Worm (Caenorhabditis elegans) whole organism, L4 larva: ENCODE results near the gene H41C03.2.

Experiments
- D1046.2 ChIP-seq: fragments of 200-800 bp; sonication (Bioruptor generic); IDR thresholded peaks from 2 replicates; pipeline ENCODE4 v1.3.6; 2022; ENCODE audit warnings: missing genetic modification characterization, missing compliant biosample characterization
- F26F4.8 ChIP-seq: fragments of 200-800 bp; sonication (Bioruptor generic); conservative IDR thresholded peaks from 2 replicates; pipeline ENCODE4 v1.3.6; 2022; ENCODE audit warnings: missing genetic modification characterization, missing compliant biosample characterization
- Y5F2A.4 ChIP-seq: fragments of 200-800 bp; sonication (Bioruptor generic); optimal IDR thresholded peaks from 2 replicates; lab custom pipeline; 2018; ENCODE audit warnings: mild to moderate bottlenecking, missing genetic modification characterization, missing compliant biosample characterization
- Y75B8A.6 ChIP-seq: fragments of 200-800 bp; sonication (Bioruptor generic); IDR thresholded peaks from 2 replicates; pipeline ENCODE4 v1.3.6; 2022; ENCODE audit warnings: missing genetic modification reagents, missing genetic modification characterization, missing compliant biosample characterization
- aha-1 ChIP-seq: fragments of 150-350 bp; peaks from one replicate; lab custom pipeline; 2014; ENCODE audit warnings: missing biosample characterization, missing genetic modification characterization
- arid-1 ChIP-seq: fragments of 200-800 bp; sonication (Bioruptor generic); conservative IDR thresholded peaks from 2 replicates; pipeline ENCODE4 v1.3.6; 2022; ENCODE audit warnings: missing genetic modification reagents, missing genetic modification characterization, missing compliant biosample characterization
- ceh-20 ChIP-seq: fragments of 200-800 bp; sonication (Bioruptor generic); IDR thresholded peaks from 2 replicates; pipeline ENCODE4 v1.3.6; 2022; ENCODE audit warnings: missing genetic modification reagents, missing genetic modification characterization, missing compliant biosample characterization
- ceh-28 ChIP-seq: fragments of 150-350 bp; optimal IDR thresholded peaks from 2 replicates; lab custom pipeline; 2014; ENCODE audit warnings: missing biosample characterization, missing genetic modification reagents, missing genetic modification characterization
- ceh-32 ChIP-seq: sonication (generic microtip); optimal IDR thresholded peaks from 2 replicates; lab custom pipeline; 2016; ENCODE audit warnings: mild to moderate bottlenecking, missing genetic modification characterization, missing compliant biosample characterization; ENCODE audit not compliant: poor library complexity
- ceh-44 ChIP-seq: fragments of 200-800 bp; sonication (Bioruptor generic); IDR thresholded peaks from 2 replicates; pipeline ENCODE4 v1.3.6; 2022; ENCODE audit warnings: missing genetic modification reagents, missing genetic modification characterization, missing compliant biosample characterization
- ces-1 ChIP-seq: fragments of 150-350 bp; sonication (generic microtip); optimal IDR thresholded peaks from 4 replicates; lab custom pipeline; 2014; ENCODE audit warnings: missing biosample characterization, missing genetic modification reagents, missing genetic modification characterization
- ctbp-1 ChIP-seq: fragments of 200-800 bp; sonication (Bioruptor generic); IDR thresholded peaks from 2 replicates; pipeline ENCODE4 v1.3.6; 2022; ENCODE audit warnings: missing genetic modification reagents, missing genetic modification characterization, missing compliant biosample characterization
- daf-16 ChIP-seq, 3 experiments: sonication (generic microtip); optimal IDR thresholded peaks; 2 replicates each; lab custom pipeline; 2016 to 2017; ENCODE audit warnings: missing genetic modification characterization in 3 of 3, missing genetic modification reagents in 3 of 3, mild to moderate bottlenecking in 2 of 3, missing compliant biosample characterization in 2 of 3, missing biosample characterization in 1 of 3, moderate library complexity in 1 of 3
- dmd-6 ChIP-seq: fragments of 200-800 bp; sonication (Bioruptor generic); IDR thresholded peaks from 2 replicates; pipeline ENCODE4 v1.3.6; 2022; ENCODE audit warnings: missing genetic modification reagents, missing genetic modification characterization, missing compliant biosample characterization
- dve-1 ChIP-seq: sonication (generic microtip); optimal IDR thresholded peaks from 2 replicates; lab custom pipeline; 2017; ENCODE audit warnings: antibody characterized with exemption, mild to moderate bottlenecking, missing genetic modification characterization, missing compliant biosample characterization; ENCODE audit not compliant: insufficient read depth
- egl-27 ChIP-seq: sonication (generic microtip); optimal IDR thresholded peaks from 3 replicates; lab custom pipeline; 2017; ENCODE audit warnings: missing biosample characterization, missing genetic modification reagents, missing genetic modification characterization
- fos-1 ChIP-seq: fragments of 150-350 bp; optimal IDR thresholded peaks from 2 replicates; lab custom pipeline; 2014; ENCODE audit warnings: missing biosample characterization, missing genetic modification characterization
- hif-1 ChIP-seq, 2 experiments: sonication (generic microtip); optimal IDR thresholded peaks; 2 replicates each; lab custom pipeline; 2016 to 2017; ENCODE audit warnings: missing compliant biosample characterization in 2 of 2, missing genetic modification characterization in 2 of 2, missing genetic modification reagents in 2 of 2, missing genotype in 2 of 2, mild to moderate bottlenecking in 1 of 2
- hlh-11 ChIP-seq: fragments of 200-800 bp; sonication (Bioruptor generic); optimal IDR thresholded peaks from 2 replicates; lab custom pipeline; 2018; ENCODE audit warnings: mild to moderate bottlenecking, missing genetic modification characterization, missing compliant biosample characterization
- jun-1 ChIP-seq: fragments of 150-350 bp; optimal IDR thresholded peaks from 2 replicates; lab custom pipeline; 2014; ENCODE audit warnings: missing biosample characterization, missing genetic modification reagents, missing genetic modification characterization
- lin-1 ChIP-seq: fragments of 200-800 bp; sonication (Bioruptor generic); IDR thresholded peaks from 2 replicates; pipeline ENCODE4 v1.3.6; 2022; ENCODE audit warnings: missing genetic modification reagents, missing genetic modification characterization, missing compliant biosample characterization
- lin-13 ChIP-seq: fragments of 150-350 bp; optimal IDR thresholded peaks from 2 replicates; lab custom pipeline; 2014; ENCODE audit warnings: missing biosample characterization, missing genetic modification reagents, missing genetic modification characterization
- lin-29 ChIP-seq: fragments of 200-800 bp; sonication (Bioruptor generic); IDR thresholded peaks from 2 replicates; pipeline ENCODE4 v1.3.6; 2022; ENCODE audit warnings: missing genetic modification reagents, missing genetic modification characterization, missing compliant biosample characterization
- lin-38 ChIP-seq: fragments of 200-800 bp; sonication (Bioruptor generic); IDR thresholded peaks from 2 replicates; pipeline ENCODE4 v1.3.6; 2022; ENCODE audit warnings: missing genetic modification reagents, missing genetic modification characterization, missing compliant biosample characterization
- lsy-2 ChIP-seq, 2 experiments: fragments of 150-350 bp in 1 of 2; sonication (generic microtip) in 1 of 2; optimal IDR thresholded peaks; 2 replicates each; lab custom pipeline; 2014 to 2017; ENCODE audit warnings: missing biosample characterization in 2 of 2, missing genetic modification characterization in 2 of 2
- madf-5 ChIP-seq, 2 experiments: fragments of 200-800 bp; sonication (Bioruptor generic); IDR thresholded peaks; 2 replicates each; pipeline ENCODE4 v1.3.6; 2022; ENCODE audit warnings: missing compliant biosample characterization in 2 of 2, missing genetic modification characterization in 2 of 2
- mdl-1 ChIP-seq, 2 experiments: fragments of 150-350 bp in 1 of 2; sonication (generic microtip) in 1 of 2; optimal IDR thresholded peaks; 2 replicates each; lab custom pipeline; 2014 to 2017; ENCODE audit warnings: missing biosample characterization in 2 of 2, missing genetic modification characterization in 2 of 2
- mep-1 ChIP-seq: fragments of 150-350 bp; sonication (generic microtip); optimal IDR thresholded peaks from 3 replicates; lab custom pipeline; 2014; ENCODE audit warnings: missing biosample characterization, missing genetic modification characterization
- mxl-2 ChIP-seq: fragments of 200-800 bp; sonication (Bioruptor generic); conservative IDR thresholded peaks from 2 replicates; pipeline ENCODE4 v1.3.6; 2022; ENCODE audit warnings: missing genetic modification reagents, missing genetic modification characterization, missing compliant biosample characterization
- nhr-10 ChIP-seq: fragments of 150-350 bp; optimal IDR thresholded peaks from 2 replicates; lab custom pipeline; 2014; ENCODE audit warnings: missing biosample characterization, missing genetic modification characterization
- nhr-28 ChIP-seq: fragments of 150-350 bp; optimal IDR thresholded peaks from 2 replicates; lab custom pipeline; 2014; ENCODE audit warnings: missing biosample characterization, missing genetic modification characterization
- nhr-48 ChIP-seq: sonication (generic microtip); optimal IDR thresholded peaks from 2 replicates; lab custom pipeline; 2016; ENCODE audit warnings: mild to moderate bottlenecking, missing genetic modification characterization, missing compliant biosample characterization
- nhr-76 ChIP-seq: fragments of 150-350 bp; optimal IDR thresholded peaks from 2 replicates; lab custom pipeline; 2014; ENCODE audit warnings: missing biosample characterization, missing genetic modification characterization
- nhr-77 ChIP-seq: fragments of 150-350 bp; optimal IDR thresholded peaks from 2 replicates; lab custom pipeline; 2014; ENCODE audit warnings: missing biosample characterization, missing genetic modification characterization
- pqm-1 ChIP-seq: sonication (generic microtip); optimal IDR thresholded peaks from 2 replicates; lab custom pipeline; 2017; ENCODE audit warnings: missing biosample characterization, missing genetic modification characterization
- set-16 ChIP-seq: fragments of 200-800 bp; sonication (Bioruptor generic); IDR thresholded peaks from 2 replicates; pipeline ENCODE4 v1.3.6; 2022; ENCODE audit warnings: missing genetic modification reagents, missing genetic modification characterization, missing compliant biosample characterization
- snpc-1.2 ChIP-seq: fragments of 200-800 bp; sonication (Bioruptor generic); IDR thresholded peaks from 2 replicates; pipeline ENCODE4 v1.3.6; 2022; ENCODE audit warnings: missing genetic modification reagents, missing genetic modification characterization, missing compliant biosample characterization
- zfp-3 ChIP-seq: fragments of 200-800 bp; sonication (Bioruptor generic); conservative IDR thresholded peaks from 2 replicates; pipeline ENCODE4 v1.3.6; 2022; ENCODE audit warnings: missing genetic modification reagents, missing genetic modification characterization, missing compliant biosample characterization
- zip-11 ChIP-seq: fragments of 200-800 bp; sonication (Bioruptor generic); IDR thresholded peaks from 2 replicates; pipeline ENCODE4 v1.3.6; 2022; ENCODE audit warnings: missing genetic modification characterization, missing compliant biosample characterization

Gene H41C03.2

DNA sequence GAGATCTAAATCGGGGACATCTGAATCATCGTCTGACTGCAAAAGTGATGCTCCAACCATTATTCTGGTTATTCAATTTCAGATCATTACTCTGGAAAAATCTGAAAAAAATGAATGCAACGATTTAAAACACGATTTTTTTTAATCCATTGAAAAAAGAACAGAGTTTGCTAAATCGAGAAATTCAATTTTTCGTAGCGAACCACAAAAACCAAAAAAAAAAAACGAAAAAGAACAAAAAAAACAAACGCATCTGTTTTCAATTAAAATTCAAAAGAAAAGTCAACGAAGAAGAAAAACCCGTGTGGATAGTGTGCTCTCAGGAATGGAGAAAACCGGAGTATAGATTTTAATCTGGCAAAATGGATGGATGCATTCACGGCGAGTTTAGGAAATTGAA, 6.4 kb upstream of the H41C03.2 start, which contains the start of gene F55C12.4:
Gene F55C12.4 (minus strand): TSS at position 101 of the 400 bp plus-strand sequence.
- TF ChIP-seq ceh-20 (GFP tag; lab: Robert Waterston, UW) (no peak), lsy-2 (tag; optimal IDR thresholded peaks at IDR 0.05; lab: Kevin White, UChicago) (no peak), zfp-3 (GFP tag; lab: Robert Waterston, UW) (no peak)

ce11 chrII:5854122-5854521, 2.2 kb upstream of the H41C03.2 start, which contains the start of gene H41C03.1:
Gene H41C03.1, plus strand, starts transcription at chrII:5854422.
- TF ChIP-seq egl-27 (tag; lab: Kevin White, UChicago), result no peak
- no peak for TF ChIP-seq fos-1 (tag; lab: Kevin White, UChicago)
- no peak for TF ChIP-seq Y75B8A.6 (GFP tag; lab: Robert Waterston, UW)
- no peak for TF ChIP-seq mxl-2 (GFP tag; lab: Robert Waterston, UW)
- TF ChIP-seq set-16 (GFP tag; lab: Robert Waterston, UW), result no peak
- no peak for TF ChIP-seq madf-5 (GFP tag; IDR thresholded peaks at IDR 0.05; lab: Robert Waterston, UW)

DNA sequence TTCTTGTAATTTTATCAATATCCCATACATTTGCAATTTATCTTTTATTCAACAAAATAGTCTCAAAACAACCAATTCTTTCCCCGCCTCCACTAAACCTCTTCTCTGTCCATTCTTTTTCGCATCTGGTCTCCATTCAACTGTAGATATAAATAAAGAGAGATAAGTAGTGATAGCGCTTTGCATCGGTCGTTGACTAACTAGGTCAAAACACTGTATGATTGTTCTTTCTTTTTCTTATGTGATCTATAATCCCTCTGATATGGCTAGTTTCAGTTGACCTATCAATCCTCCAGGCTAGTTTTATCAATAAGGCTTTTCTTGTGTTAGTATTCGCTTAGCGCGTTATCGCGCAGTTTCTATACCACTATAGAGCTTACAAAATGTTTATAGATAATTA, 1.4 kb upstream of the H41C03.2 start:
- TF ChIP-seq nhr-77, result no peak
- TF ChIP-seq nhr-10 (tag; lab: Kevin White, UChicago), result no peak
- peak; percentile 62 for TF ChIP-seq nhr-28 (tag; lab: Kevin White, UChicago)
- TF ChIP-seq lin-29 (GFP tag; lab: Robert Waterston, UW), result no peak

ce11 chrII:5846181-5846580, 5.7 kb downstream of the H41C03.2 start:
- no peak for TF ChIP-seq lin-13 (GFP tag; lab: Kevin White, UChicago)
- TF ChIP-seq F26F4.8 (GFP tag; lab: Robert Waterston, UW), result no peak
- peak; percentile 34 for TF ChIP-seq dve-1 (tag; lab: Kevin White, UChicago)
- peak; percentile 12 for TF ChIP-seq pqm-1 (tag; lab: Kevin White, UChicago)
- peak; percentile 72 for TF ChIP-seq nhr-28 (tag; lab: Kevin White, UChicago)
- no peak for TF ChIP-seq lin-1 (GFP tag; lab: Robert Waterston, UW)

- TF ChIP-seq zfp-3 (GFP tag; lab: Robert Waterston, UW) (no peak), D1046.2 (GFP tag; lab: Robert Waterston, UW) (no peak), ceh-28 (tag; lab: Kevin White, UChicago) (no peak), madf-5 (GFP tag; IDR thresholded peaks at IDR 0.05; lab: Robert Waterston, UW) (no peak), ceh-32 (tag; lab: Kevin White, UChicago) (no peak), hif-1 (tag; optimal IDR thresholded peaks at IDR 0.05; lab: Kevin White, UChicago) (no peak), nhr-77 (no peak), mep-1 (no peak), ceh-44 (no peak), aha-1 (no peak), ctbp-1 (GFP tag; lab: Robert Waterston, UW) (no peak), mdl-1 (tag; optimal IDR thresholded peaks at IDR 0.05; lab: Kevin White, UChicago) (no peak), ces-1 (GFP tag; lab: Kevin White, UChicago) (no peak), nhr-10 (tag; lab: Kevin White, UChicago) (no peak), mxl-2 (GFP tag; lab: Robert Waterston, UW) (no peak), arid-1 (no peak)
These were observed 6.5 kb downstream of the H41C03.2 start, which contains the start of the genes ZK1248.17 and H41C03.3 for ce11 chrII:5845441-5845840. Gene ZK1248.17, minus strand, starts transcription at chrII:5845541. Gene H41C03.3, plus strand, starts transcription at chrII:5845777.

- peak; percentile 93 for TF ChIP-seq nhr-10 (tag; lab: Kevin White, UChicago)
- peak; percentile 94 to 97 for TF ChIP-seq lsy-2 (tag; optimal IDR thresholded peaks at IDR 0.05; lab: Kevin White, UChicago)
- TF ChIP-seq Y5F2A.4 (GFP tag; lab: Kevin White, UChicago), result peak; percentile 88
- TF ChIP-seq snpc-1.2, result peak; percentile 94
- TF ChIP-seq nhr-76 (tag; lab: Kevin White, UChicago), result peak; percentile 77
- TF ChIP-seq mdl-1 (tag; optimal IDR thresholded peaks at IDR 0.05; lab: Kevin White, UChicago), result peak; percentile 94 to 95
- 0 out of 2 replicates have a peak, but pooled peaks have one; percentile 52 for TF ChIP-seq zip-11 (GFP tag; lab: Robert Waterston, UW)
- TF ChIP-seq jun-1 (tag; lab: Kevin White, UChicago), result peak; percentile 98
- peak; percentile 95 for TF ChIP-seq lin-38
- TF ChIP-seq dmd-6 (GFP tag; lab: Robert Waterston, UW), result peak; percentile 99
- peak; percentile 91 for TF ChIP-seq ceh-32 (tag; lab: Kevin White, UChicago)
- peak; percentile 96 for TF ChIP-seq nhr-28 (tag; lab: Kevin White, UChicago)
- TF ChIP-seq nhr-48, result peak; percentile 97
- peak; percentile 92 for TF ChIP-seq D1046.2 (GFP tag; lab: Robert Waterston, UW)
- peak; percentile 99 for TF ChIP-seq hlh-11 (tag; lab: Kevin White, UChicago)
- peak; percentile 89 to 97 for TF ChIP-seq daf-16 (GFP tag; optimal IDR thresholded peaks at IDR 0.05; lab: Kevin White, UChicago)
- peak; percentile 89 for TF ChIP-seq daf-16 (tag; optimal IDR thresholded peaks at IDR 0.05; lab: Kevin White, UChicago)
- peak; percentile 92 for TF ChIP-seq lin-29 (GFP tag; lab: Robert Waterston, UW)
These were observed 7.2 kb downstream of the H41C03.2 start for ce11 chrII:5844694-5845129.
